Worm (Caenorhabditis elegans) whole organism, L4/young adult: ENCODE results near the gene nhr-129.

Experiments used
- dao-5 ChIP-seq: sonication (generic microtip); optimal IDR thresholded peaks from 2 replicates; lab custom pipeline; 2016; ENCODE audit warnings: missing genotype, missing genetic modification characterization, moderate library complexity, missing compliant biosample characterization
- him-1 ChIP-seq: sonication (generic microtip); optimal IDR thresholded peaks from 2 replicates; lab custom pipeline; 2016; ENCODE audit warnings: missing genotype, missing genetic modification reagents, missing genetic modification characterization, missing compliant biosample characterization

DNA sequence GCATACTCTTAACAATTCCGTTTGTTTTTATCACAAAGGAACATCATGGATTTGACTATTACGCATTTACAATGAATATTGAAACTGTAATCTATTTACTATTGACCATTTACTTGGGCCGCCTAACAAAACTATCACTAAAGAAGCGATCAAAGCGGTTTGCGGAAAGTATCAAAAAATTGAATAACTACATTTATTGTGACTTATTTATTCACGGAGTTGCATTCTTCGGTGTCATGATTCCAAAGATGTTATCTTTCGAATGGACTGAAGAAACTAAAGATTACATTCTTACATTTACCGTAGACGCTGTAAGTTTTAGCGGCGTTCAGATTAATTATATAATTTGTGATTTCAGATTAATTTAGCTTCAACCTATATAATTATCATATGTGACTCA is 33.4 kb upstream of the nhr-129 start:
- TF ChIP-seq dao-5 (no peak), him-1 (tag; lab: Kevin White, UChicago) (no peak)
